Fruit fly (Drosophila melanogaster) whole organism, prepupa: ENCODE measurements around the gene CG13108.

ENCODE experiments used
- CG10669 ChIP-seq: fragments of 200-800 bp; sonication (Bioruptor generic); optimal IDR thresholded peaks from 3 replicates; lab custom pipeline; 2018; ENCODE audit warnings: missing biosample characterization, mild to moderate bottlenecking, missing genetic modification characterization, moderate library complexity
- CG4318 ChIP-seq: fragments of 200-800 bp; sonication (Bioruptor generic); optimal IDR thresholded peaks from 3 replicates; lab custom pipeline; 2017; ENCODE audit warnings: missing biosample characterization, mild to moderate bottlenecking, missing genetic modification characterization
- CG8319 ChIP-seq: fragments of 200-800 bp; sonication (Bioruptor generic); optimal IDR thresholded peaks from 3 replicates; lab custom pipeline; 2016; ENCODE audit warnings: missing biosample characterization, missing genetic modification characterization
- Eip75B ChIP-seq: fragments of 200-800 bp; sonication (Bioruptor generic); optimal IDR thresholded peaks from 3 replicates; lab custom pipeline; 2016; ENCODE audit warnings: missing biosample characterization, missing genetic modification characterization
- Lpt ChIP-seq: fragments of 200-800 bp; sonication (Bioruptor generic); optimal IDR thresholded peaks from 3 replicates; lab custom pipeline; 2016; ENCODE audit warnings: missing biosample characterization, missing genetic modification characterization
- acj6 ChIP-seq: fragments of 200-800 bp; sonication (Bioruptor generic); optimal IDR thresholded peaks from 3 replicates; lab custom pipeline; 2016; ENCODE audit warnings: missing biosample characterization, missing genetic modification characterization
- fd85E ChIP-seq: fragments of 200-800 bp; sonication (Bioruptor generic); optimal IDR thresholded peaks from 3 replicates; lab custom pipeline; 2016; ENCODE audit warnings: missing biosample characterization, missing genetic modification characterization
- lz ChIP-seq: fragments of 200-800 bp; sonication (Bioruptor generic); optimal IDR thresholded peaks from 3 replicates; lab custom pipeline; 2016; ENCODE audit warnings: missing biosample characterization, missing genetic modification characterization
- salr ChIP-seq, 2 experiments: fragments of 200-800 bp; sonication (Bioruptor generic); optimal IDR thresholded peaks; 3 replicates each; lab custom pipeline; 2016 to 2018; ENCODE audit warnings: missing biosample characterization in 2 of 2, missing genetic modification characterization in 2 of 2, mild to moderate bottlenecking in 1 of 2
- ss ChIP-seq, 2 experiments: fragments of 200-800 bp; sonication (Bioruptor generic); optimal IDR thresholded peaks; 2 replicates in 1 of 2; 3 replicates in 1 of 2; lab custom pipeline; 2017 to 2018; ENCODE audit warnings: mild to moderate bottlenecking in 2 of 2, missing biosample characterization in 2 of 2, missing genetic modification characterization in 2 of 2, moderate library complexity in 1 of 2

dm6 chr2L:9150805-9151204 lies 13.2 kb upstream of the CG13108 start:
- TF ChIP-seq salr (GFP tag; optimal IDR thresholded peaks at IDR 0.05; lab: Kevin White, UChicago): no peak
- TF ChIP-seq CG4318 (GFP tag; lab: Kevin White, UChicago): no peak
- no peak for TF ChIP-seq fd85E (GFP tag; lab: Kevin White, UChicago)
- no peak for TF ChIP-seq Lpt (GFP tag; lab: Kevin White, UChicago)
- TF ChIP-seq CG8319 (GFP tag; lab: Kevin White, UChicago): no peak
- TF ChIP-seq CG10669: no peak
- TF ChIP-seq Eip75B (GFP tag; lab: Kevin White, UChicago): no peak
- TF ChIP-seq ss (GFP tag; optimal IDR thresholded peaks at IDR 0.05; lab: Kevin White, UChicago): no peak
- TF ChIP-seq lz: no peak
- TF ChIP-seq acj6 (GFP tag; lab: Kevin White, UChicago): no peak
